Worm (Caenorhabditis elegans) whole organism, late embryonic: ENCODE results near the gene F53B7.7.

Source experiments
- C38D4.7 ChIP-seq: fragments of 200-800 bp; sonication (Bioruptor generic); optimal IDR thresholded peaks from 2 replicates; lab custom pipeline; 2018; ENCODE audit warnings: mild to moderate bottlenecking, missing genetic modification characterization, moderate library complexity, missing compliant biosample characterization
- K02D7.2 ChIP-seq: sonication (generic microtip); optimal IDR thresholded peaks from 2 replicates; lab custom pipeline; 2017; ENCODE audit warnings: mild to moderate bottlenecking, missing genetic modification characterization, missing compliant biosample characterization
- Y22D7AL.16 ChIP-seq: sonication (generic microtip); optimal IDR thresholded peaks from 2 replicates; lab custom pipeline; 2016; ENCODE audit warnings: missing genetic modification characterization, missing compliant biosample characterization
- ceh-14 ChIP-seq: sonication (generic microtip); optimal IDR thresholded peaks from 2 replicates; lab custom pipeline; 2016; ENCODE audit warnings: missing genotype, missing genetic modification characterization, missing compliant biosample characterization
- ceh-19 ChIP-seq: fragments of 200-800 bp; sonication (Bioruptor generic); optimal IDR thresholded peaks from 2 replicates; lab custom pipeline; 2018; ENCODE audit warnings: mild to moderate bottlenecking, missing genetic modification characterization, missing compliant biosample characterization
- ceh-2 ChIP-seq: sonication (generic microtip); optimal IDR thresholded peaks from 2 replicates; lab custom pipeline; 2016; ENCODE audit warnings: missing genotype, missing genetic modification characterization, missing compliant biosample characterization
- ceh-22 ChIP-seq: sonication (generic microtip); optimal IDR thresholded peaks from 2 replicates; lab custom pipeline; 2017; ENCODE audit warnings: missing biosample characterization, missing genetic modification characterization
- ceh-24 ChIP-seq: sonication (generic microtip); optimal IDR thresholded peaks from 2 replicates; lab custom pipeline; 2016; ENCODE audit warnings: mild to moderate bottlenecking, missing genetic modification characterization, missing compliant biosample characterization
- ceh-30 ChIP-seq: fragments of 150-350 bp; optimal IDR thresholded peaks from 2 replicates; lab custom pipeline; 2014; ENCODE audit warnings: missing biosample characterization, missing genetic modification characterization
- ceh-34 ChIP-seq: sonication (generic microtip); optimal IDR thresholded peaks from 2 replicates; lab custom pipeline; 2016; ENCODE audit warnings: mild to moderate bottlenecking, missing genetic modification characterization, missing compliant biosample characterization
- ceh-45 ChIP-seq: fragments of 200-800 bp; sonication (Bioruptor generic); IDR thresholded peaks from 2 replicates; pipeline ENCODE4 v1.3.6; 2022; ENCODE audit warnings: missing genetic modification reagents, missing genetic modification characterization, missing compliant biosample characterization
- ceh-48 ChIP-seq: sonication (generic microtip); optimal IDR thresholded peaks from 2 replicates; lab custom pipeline; 2016; ENCODE audit warnings: missing genetic modification characterization, inconsistent platforms, missing compliant biosample characterization
- ceh-9 ChIP-seq: sonication (generic microtip); optimal IDR thresholded peaks from 2 replicates; lab custom pipeline; 2016; ENCODE audit warnings: mild to moderate bottlenecking, missing genetic modification characterization, inconsistent platforms, missing compliant biosample characterization
- dmd-4 ChIP-seq: sonication (generic microtip); optimal IDR thresholded peaks from 2 replicates; lab custom pipeline; 2016; ENCODE audit warnings: borderline replicate concordance, missing genetic modification characterization, missing compliant biosample characterization
- dve-1 ChIP-seq: sonication (generic microtip); optimal IDR thresholded peaks from 2 replicates; lab custom pipeline; 2017; ENCODE audit warnings: antibody characterized with exemption, mild to moderate bottlenecking, missing genetic modification characterization, missing compliant biosample characterization
- elt-2 ChIP-seq: sonication (generic microtip); optimal IDR thresholded peaks from 2 replicates; lab custom pipeline; 2016; ENCODE audit warnings: missing genetic modification reagents, missing genetic modification characterization, missing compliant biosample characterization
- fkh-10 ChIP-seq: fragments of 150-350 bp; optimal IDR thresholded peaks from 2 replicates; lab custom pipeline; 2014; ENCODE audit warnings: missing biosample characterization, missing genetic modification reagents, missing genetic modification characterization
- fkh-6 ChIP-seq: sonication (generic microtip); optimal IDR thresholded peaks from 2 replicates; lab custom pipeline; 2016; ENCODE audit warnings: missing genetic modification characterization, missing compliant biosample characterization
- hlh-13 ChIP-seq: fragments of 200-800 bp; sonication (Bioruptor generic); optimal IDR thresholded peaks from 2 replicates; lab custom pipeline; 2018; ENCODE audit warnings: mild to moderate bottlenecking, missing genetic modification characterization, missing compliant biosample characterization
- hlh-15 ChIP-seq: sonication (generic microtip); optimal IDR thresholded peaks from 2 replicates; lab custom pipeline; 2016; ENCODE audit warnings: missing genetic modification characterization, missing compliant biosample characterization
- hlh-30 ChIP-seq: sonication (generic microtip); optimal IDR thresholded peaks from 2 replicates; lab custom pipeline; 2017; ENCODE audit warnings: antibody characterized with exemption, missing genetic modification characterization, missing compliant biosample characterization; ENCODE audit not compliant: insufficient read depth
- hlh-6 ChIP-seq: sonication (generic microtip); optimal IDR thresholded peaks from 2 replicates; lab custom pipeline; 2016; ENCODE audit warnings: missing genotype, missing genetic modification characterization, missing compliant biosample characterization
- hlh-8 ChIP-seq: sonication (generic microtip); optimal IDR thresholded peaks from 2 replicates; lab custom pipeline; 2016; ENCODE audit warnings: missing genotype, missing genetic modification characterization, missing compliant biosample characterization
- lim-6 ChIP-seq: sonication (generic microtip); optimal IDR thresholded peaks from 2 replicates; lab custom pipeline; 2016; ENCODE audit warnings: missing genetic modification characterization, missing compliant biosample characterization
- madf-2 ChIP-seq: sonication (generic microtip); optimal IDR thresholded peaks from 2 replicates; lab custom pipeline; 2017; ENCODE audit warnings: missing genetic modification characterization, missing compliant biosample characterization
- nhr-232 ChIP-seq: sonication (generic microtip); optimal IDR thresholded peaks from 2 replicates; lab custom pipeline; 2016; ENCODE audit warnings: missing genetic modification characterization, missing compliant biosample characterization
- npax-4 ChIP-seq: sonication (generic microtip); optimal IDR thresholded peaks from 2 replicates; lab custom pipeline; 2016; ENCODE audit warnings: missing genetic modification characterization, missing compliant biosample characterization
- pax-1 ChIP-seq: fragments of 150-350 bp; optimal IDR thresholded peaks from 2 replicates; lab custom pipeline; 2014; ENCODE audit warnings: missing biosample characterization, missing genetic modification characterization
- pha-2 ChIP-seq: sonication (generic microtip); optimal IDR thresholded peaks from 2 replicates; lab custom pipeline; 2017; ENCODE audit warnings: mild to moderate bottlenecking, missing genetic modification characterization, missing compliant biosample characterization
- pha-4 ChIP-seq: fragments of 150-350 bp; optimal IDR thresholded peaks from 2 replicates; lab custom pipeline; 2018; ENCODE audit warnings: missing biosample characterization, missing genetic modification reagents, missing genetic modification characterization
- pqm-1 ChIP-seq: sonication (generic microtip); optimal IDR thresholded peaks from 2 replicates; lab custom pipeline; 2016; ENCODE audit warnings: missing genetic modification characterization, missing compliant biosample characterization
- ref-2 ChIP-seq: sonication (generic microtip); optimal IDR thresholded peaks from 2 replicates; lab custom pipeline; 2016; ENCODE audit warnings: missing genetic modification characterization, missing compliant biosample characterization
- rnt-1 ChIP-seq: sonication (generic microtip); optimal IDR thresholded peaks from 2 replicates; lab custom pipeline; 2016; ENCODE audit warnings: missing genetic modification characterization, missing compliant biosample characterization
- sdc-2 ChIP-seq: sonication (generic microtip); optimal IDR thresholded peaks from 2 replicates; lab custom pipeline; 2016; ENCODE audit warnings: missing genotype, missing genetic modification characterization, missing compliant biosample characterization
- tbx-2 ChIP-seq: sonication (generic microtip); optimal IDR thresholded peaks from 2 replicates; lab custom pipeline; 2016; ENCODE audit warnings: missing genetic modification characterization, missing compliant biosample characterization
- tbx-7 ChIP-seq: sonication (generic microtip); optimal IDR thresholded peaks from 2 replicates; lab custom pipeline; 2016; ENCODE audit warnings: missing genotype, missing genetic modification characterization, missing compliant biosample characterization
- ttx-3 ChIP-seq: sonication (generic microtip); optimal IDR thresholded peaks from 2 replicates; lab custom pipeline; 2016; ENCODE audit warnings: missing genetic modification reagents, missing genetic modification characterization, missing compliant biosample characterization
- unc-3 ChIP-seq, 2 experiments: fragments of 200-800 bp in 1 of 2; sonication (Bioruptor generic) in 1 of 2; sonication (generic microtip) in 1 of 2; conservative IDR thresholded peaks in 1 of 2; optimal IDR thresholded peaks in 1 of 2; 2 replicates each; pipeline versions ENCODE4 v1.3.6 to Lab custom; 2016 to 2022; ENCODE audit warnings: missing compliant biosample characterization in 2 of 2, missing genetic modification characterization in 2 of 2, missing genetic modification reagents in 1 of 2
- unc-42 ChIP-seq: sonication (generic microtip); optimal IDR thresholded peaks from 2 replicates; lab custom pipeline; 2016; ENCODE audit warnings: missing genotype, missing genetic modification characterization, missing compliant biosample characterization
- unc-55 ChIP-seq: sonication (generic microtip); optimal IDR thresholded peaks from 2 replicates; lab custom pipeline; 2017; ENCODE audit warnings: missing biosample characterization, missing genetic modification reagents, missing genetic modification characterization
- unc-86 ChIP-seq: sonication (generic microtip); optimal IDR thresholded peaks from 2 replicates; lab custom pipeline; 2016; ENCODE audit warnings: missing genetic modification characterization, missing compliant biosample characterization

Gene F53B7.7

ce11 chrV:11040020-11040419, 41.1 kb downstream of the F53B7.7 start, which contains the start of gene C45B11.9:
Gene C45B11.9 (plus strand): TSS chrV:11040320.
- TF ChIP-seq pax-1 (tag; lab: Kevin White, UChicago) (no peak), fkh-10 (GFP tag; lab: Kevin White, UChicago) (no peak), dmd-4 (no peak), K02D7.2 (no peak)

DNA sequence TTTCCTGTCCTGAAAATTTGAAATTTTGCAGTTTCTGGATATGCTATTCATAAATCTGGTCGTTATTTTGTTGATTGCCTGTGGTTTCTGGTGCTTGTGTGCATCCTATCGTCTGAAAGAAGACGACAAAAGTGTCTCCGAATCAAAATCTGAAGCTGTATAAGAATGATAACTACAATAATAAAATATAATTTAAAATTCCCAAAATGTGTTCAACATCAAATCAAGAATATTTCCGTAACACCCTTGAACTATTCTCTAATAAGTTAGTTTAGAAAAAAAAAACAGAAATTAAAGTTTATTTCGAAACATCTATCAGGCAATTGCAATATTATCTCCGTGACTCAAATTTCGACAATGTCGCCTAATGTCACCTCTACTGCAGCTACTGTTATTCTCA, 41.6 kb downstream of the F53B7.7 start, which contains the start of gene C45B11.8:
Gene C45B11.8 (plus strand): TSS at position 301 of the 400 bp plus-strand sequence.
- TF ChIP-seq pqm-1 = no peak
- TF ChIP-seq dve-1 (tag; lab: Kevin White, UChicago) = no peak
- TF ChIP-seq tbx-2 = no peak
- no peak for TF ChIP-seq lim-6 (tag; lab: Kevin White, UChicago)
- TF ChIP-seq unc-86 = no peak
- no peak for TF ChIP-seq ceh-48
- TF ChIP-seq madf-2 (tag; lab: Kevin White, UChicago) = no peak
- TF ChIP-seq C38D4.7 = no peak
- TF ChIP-seq fkh-10 (GFP tag; lab: Kevin White, UChicago) = no peak
- no peak for TF ChIP-seq ceh-19 (GFP tag; lab: Kevin White, UChicago)
- no peak for TF ChIP-seq ceh-9 (tag; lab: Kevin White, UChicago)
- TF ChIP-seq hlh-13 (GFP tag; lab: Kevin White, UChicago) = no peak
- no peak for TF ChIP-seq ceh-22 (tag; lab: Kevin White, UChicago)
- TF ChIP-seq hlh-6 (tag; lab: Kevin White, UChicago) = no peak

- TF ChIP-seq ttx-3 (no peak), hlh-8 (tag; lab: Kevin White, UChicago) (no peak)
- TF ChIP-seq, all 69 proteins: peak for 0
These were observed 42.6 kb downstream of the F53B7.7 start, which contains the start of gene C45B11.5 for ce11 chrV:11041499-11041898. Gene C45B11.5 (plus strand): TSS chrV:11041799.

DNA sequence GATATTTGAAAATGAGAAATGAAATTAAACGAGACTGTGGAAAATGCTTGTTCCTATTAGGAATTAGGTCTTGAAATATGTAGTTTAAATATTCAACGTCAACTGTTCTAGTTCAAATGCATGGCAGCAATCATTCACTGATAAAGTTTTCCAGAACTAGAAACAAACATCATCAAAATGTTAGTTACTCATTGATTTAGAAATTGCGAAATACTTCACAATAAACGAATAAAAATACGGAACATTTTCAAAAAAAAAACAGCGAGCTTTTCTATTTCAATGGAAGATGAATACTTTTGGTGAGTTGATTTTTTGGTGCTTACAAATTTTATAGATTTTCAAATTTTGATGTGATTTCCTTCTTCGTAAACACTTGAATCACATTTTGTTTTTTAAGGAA, 43.6 kb downstream of the F53B7.7 start, which contains the start of gene C45B11.2:
Gene C45B11.2 (plus strand): TSS at position 173 of the 400 bp plus-strand sequence.
- no peak for TF ChIP-seq pha-2
- no peak for TF ChIP-seq hlh-15 (tag; lab: Kevin White, UChicago)
- no peak for TF ChIP-seq Y22D7AL.16

DNA sequence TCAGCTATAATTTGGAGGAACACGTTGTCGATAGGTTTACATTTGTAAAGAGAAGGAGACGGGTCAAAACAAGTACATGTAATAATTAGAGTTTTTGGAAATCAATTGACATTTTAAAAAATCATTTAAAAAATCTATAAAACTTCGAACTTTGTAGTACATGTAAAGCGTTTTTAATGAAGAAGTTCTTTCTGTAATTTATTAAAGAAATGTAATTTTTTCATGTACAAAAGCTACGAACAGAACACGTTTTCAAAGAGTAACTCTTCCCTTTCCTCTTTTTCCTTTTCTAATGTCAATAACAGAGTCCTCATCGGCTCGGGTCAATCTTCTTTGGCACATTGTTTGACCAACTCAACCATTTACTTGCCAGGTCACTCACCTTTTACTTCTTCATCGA, 44.9 kb downstream of the F53B7.7 start, which contains the start of gene C45B11.6:
Gene C45B11.6 (plus strand): TSS at position 301 of the 400 bp plus-strand sequence.
- TF ChIP-seq ceh-34 (tag; lab: Kevin White, UChicago) = no peak
- TF ChIP-seq ceh-24 (tag; lab: Kevin White, UChicago) = no peak
- TF ChIP-seq elt-2 (tag; lab: Kevin White, UChicago) = no peak

ce11 chrV:11046730-11047129, 47.8 kb downstream of the F53B7.7 start, which contains the start of gene dhs-18:
Gene dhs-18 (minus strand): TSS chrV:11046833.
- no peak for TF ChIP-seq tbx-7 (tag; lab: Kevin White, UChicago)
- no peak for TF ChIP-seq unc-42
- TF ChIP-seq ceh-30 (tag; lab: Kevin White, UChicago) = no peak
- TF ChIP-seq dmd-4 = no peak
- no peak for TF ChIP-seq lim-6 (tag; lab: Kevin White, UChicago)
- no peak for TF ChIP-seq ceh-14 (tag; lab: Kevin White, UChicago)
- TF ChIP-seq hlh-30 (tag; lab: Kevin White, UChicago) = no peak
- TF ChIP-seq, all 69 proteins: peak for 0

ce11 chrV:11048678-11049077, 49.8 kb downstream of the F53B7.7 start, which contains the start of gene srh-74:
Gene srh-74 (minus strand): TSS chrV:11048778.
- TF ChIP-seq hlh-15 (tag; lab: Kevin White, UChicago) = no peak
- TF ChIP-seq rnt-1 = no peak
- TF ChIP-seq sdc-2 (tag; lab: Kevin White, UChicago) = no peak
- no peak for TF ChIP-seq K02D7.2
- TF ChIP-seq npax-4 (tag; lab: Kevin White, UChicago) = no peak
- TF ChIP-seq ref-2 (tag; lab: Kevin White, UChicago) = no peak
- TF ChIP-seq pha-4 (tag; lab: Kevin White, UChicago) = no peak
- TF ChIP-seq ceh-45 = no peak
- no peak for TF ChIP-seq unc-3 (GFP tag; conservative IDR thresholded peaks at IDR 0.05; lab: Robert Waterston, UW)
- TF ChIP-seq unc-3 (tag; optimal IDR thresholded peaks at IDR 0.05; lab: Kevin White, UChicago) = no peak
- TF ChIP-seq ceh-2 (tag; lab: Kevin White, UChicago) = no peak
- TF ChIP-seq unc-55 (GFP tag; lab: Kevin White, UChicago) = no peak
- no peak for TF ChIP-seq ceh-30 (tag; lab: Kevin White, UChicago)
- no peak for TF ChIP-seq fkh-6 (tag; lab: Kevin White, UChicago)
- TF ChIP-seq nhr-232 (tag; lab: Kevin White, UChicago) = no peak
- no peak for TF ChIP-seq hlh-30 (tag; lab: Kevin White, UChicago)
- no peak for TF ChIP-seq ceh-22 (tag; lab: Kevin White, UChicago)
- TF ChIP-seq, all 69 proteins: peak for 0
